Comparison of ENCODE assay signal across 4 fruit fly cellular contexts in genomic region chr3R:14736674-14737073, dm6.
TF ChIP-seq lines count a peak whose summit lies in the region.

No protein-coding gene starts in this region.

- no peak for TF ChIP-seq CTCF in whole organism, embryonic (GFP tag; optimal IDR thresholded peaks at IDR 0.05; lab: Kevin White, UChicago)

TF ChIP-seq in whole organism, adult, 20 proteins besides CTCF, POLR2A, EP300 and RAD21:
- TF ChIP-seq CG11617 (GFP tag; optimal IDR thresholded peaks at IDR 0.05; lab: Kevin White, UChicago) = no peak
- peak; percentile 60 for TF ChIP-seq tj (GFP tag; optimal IDR thresholded peaks at IDR 0.05; lab: Kevin White, UChicago)
- peak; percentile 74 for TF ChIP-seq bab1 (GFP tag; optimal IDR thresholded peaks at IDR 0.05; lab: Kevin White, UChicago)
- TF ChIP-seq kay (GFP tag; lab: Kevin White, UChicago; ENCODE audit: borderline replicate concordance) = no peak
- TF ChIP-seq CG7101 (tag; optimal IDR thresholded peaks at IDR 0.05; lab: Kevin White, UChicago) = no peak
- no peak for TF ChIP-seq CG33017 (tag; optimal IDR thresholded peaks at IDR 0.05; lab: Kevin White, UChicago)
- TF ChIP-seq pad (GFP tag; optimal IDR thresholded peaks at IDR 0.05; lab: Kevin White, UChicago) = no peak
- no peak for TF ChIP-seq Hr96 (GFP tag; optimal IDR thresholded peaks at IDR 0.05; lab: Kevin White, UChicago)
- TF ChIP-seq CG12768 (GFP tag; optimal IDR thresholded peaks at IDR 0.05; lab: Kevin White, UChicago) = no peak
- no peak for TF ChIP-seq CG1620 (GFP tag; optimal IDR thresholded peaks at IDR 0.05; lab: Kevin White, UChicago)
- no peak for TF ChIP-seq Mnt (GFP tag; optimal IDR thresholded peaks at IDR 0.05; lab: Kevin White, UChicago)
- no peak for TF ChIP-seq Clk (GFP tag; optimal IDR thresholded peaks at IDR 0.05; lab: Kevin White, UChicago)
- TF ChIP-seq cic (GFP tag; optimal IDR thresholded peaks at IDR 0.05; lab: Kevin White, UChicago) = peak; percentile 26
- no peak for TF ChIP-seq CG7045 (GFP tag; optimal IDR thresholded peaks at IDR 0.05; lab: Kevin White, UChicago)
- no peak for TF ChIP-seq toe (GFP tag; optimal IDR thresholded peaks at IDR 0.05; lab: Kevin White, UChicago)
- no peak for TF ChIP-seq CG5204 (GFP tag; optimal IDR thresholded peaks at IDR 0.05; lab: Kevin White, UChicago)
- no peak for TF ChIP-seq Crg-1 (GFP tag; optimal IDR thresholded peaks at IDR 0.05; lab: Kevin White, UChicago)
- TF ChIP-seq cnc (optimal IDR thresholded peaks at IDR 0.05; lab: Kevin White, UChicago) = peak in 1 of 2 experiments; percentile 61
- TF ChIP-seq CG14711 (tag; optimal IDR thresholded peaks at IDR 0.05; lab: Kevin White, UChicago) = no peak
- peak; percentile 62 for TF ChIP-seq ovo (GFP tag; optimal IDR thresholded peaks at IDR 0.05; lab: Kevin White, UChicago)

TF ChIP-seq in whole organism, embryonic, 481 proteins besides CTCF, POLR2A, EP300 and RAD21 (continues in another document):
- 0 out of 2 replicates have a peak, but pooled peaks have one; percentile 11 for TF ChIP-seq Nf-YA (GFP tag; IDR thresholded peaks at IDR 0.05; lab: Robert Waterston, UW)
- no peak for TF ChIP-seq crp (GFP tag; optimal IDR thresholded peaks at IDR 0.05; lab: Kevin White, UChicago)
- no peak for TF ChIP-seq CG9932 (GFP tag; IDR thresholded peaks at IDR 0.05; lab: Robert Waterston, UW)
- TF ChIP-seq HHEX (GFP tag; optimal IDR thresholded peaks at IDR 0.05; lab: Kevin White, UChicago) = peak; percentile 3
- TF ChIP-seq kni (GFP tag; optimal IDR thresholded peaks at IDR 0.05; lab: Kevin White, UChicago) = peak; percentile 39
- no peak for TF ChIP-seq Scr (GFP tag; IDR thresholded peaks at IDR 0.05; lab: Robert Waterston, UW; ENCODE audit: partially characterized antibody)
- peak in 1 of 2 experiments; percentile 7 for TF ChIP-seq Pdp1 (GFP tag; optimal IDR thresholded peaks at IDR 0.05; lab: Kevin White, UChicago)
- no peak for TF ChIP-seq Stat92E (GFP tag; optimal IDR thresholded peaks at IDR 0.05; lab: Kevin White, UChicago)
- TF ChIP-seq CG18011 (GFP tag; optimal IDR thresholded peaks at IDR 0.05; lab: Kevin White, UChicago) = no peak
- no peak for TF ChIP-seq psq (GFP tag; optimal IDR thresholded peaks at IDR 0.05; lab: Kevin White, UChicago)
- TF ChIP-seq CG13894 (tag; optimal IDR thresholded peaks at IDR 0.05; lab: Kevin White, UChicago) = no peak
- no peak for TF ChIP-seq luna (GFP tag; optimal IDR thresholded peaks at IDR 0.05; lab: Kevin White, UChicago)
- TF ChIP-seq pros (GFP tag; optimal IDR thresholded peaks at IDR 0.05; lab: Kevin White, UChicago) = no peak
- no peak for TF ChIP-seq YL-1 (GFP tag; optimal IDR thresholded peaks at IDR 0.05; lab: Kevin White, UChicago)
- no peak for TF ChIP-seq CG12391 (tag; optimal IDR thresholded peaks at IDR 0.05; lab: Kevin White, UChicago)
- peak; percentile 22 for TF ChIP-seq gsb-n (tag; optimal IDR thresholded peaks at IDR 0.05; lab: Kevin White, UChicago)
- TF ChIP-seq CG6683 (GFP tag; optimal IDR thresholded peaks at IDR 0.05; lab: Kevin White, UChicago) = no peak
- TF ChIP-seq CG3838 (GFP tag; optimal IDR thresholded peaks at IDR 0.05; lab: Kevin White, UChicago) = no peak
- TF ChIP-seq Optix (GFP tag; IDR thresholded peaks at IDR 0.05; lab: Robert Waterston, UW) = no peak
- TF ChIP-seq CG17385 (GFP tag; optimal IDR thresholded peaks at IDR 0.05; lab: Kevin White, UChicago) = peak; percentile 74
- 0 out of 3 replicates have a peak, but pooled peaks have one; percentile 17 for TF ChIP-seq CG2199 (GFP tag; IDR thresholded peaks at IDR 0.05; lab: Robert Waterston, UW)
- no peak for TF ChIP-seq CG6175 (GFP tag; IDR thresholded peaks at IDR 0.05; lab: Robert Waterston, UW)
- TF ChIP-seq Ets97D (GFP tag; optimal IDR thresholded peaks at IDR 0.05; lab: Kevin White, UChicago) = no peak
- TF ChIP-seq chinmo (GFP tag; IDR thresholded peaks at IDR 0.05; lab: Robert Waterston, UW; ENCODE audit: partially characterized antibody) = 0 out of 4 replicates have a peak, but pooled peaks have one; percentile 25

TF ChIP-seq in whole organism, prepupa, 60 proteins besides CTCF, POLR2A, EP300 and RAD21:
- TF ChIP-seq salr (GFP tag; optimal IDR thresholded peaks at IDR 0.05; lab: Kevin White, UChicago) (no peak), vri (GFP tag; optimal IDR thresholded peaks at IDR 0.05; lab: Kevin White, UChicago) (peak; percentile 38)

TF ChIP-seq in whole organism, pupa, 21 proteins besides CTCF, POLR2A, EP300 and RAD21:
- no peak for TF ChIP-seq CG4496 (GFP tag; IDR thresholded peaks at IDR 0.05; lab: Robert Waterston, UW)
- TF ChIP-seq CG10348 (GFP tag; IDR thresholded peaks at IDR 0.05; lab: Robert Waterston, UW) = no peak
- no peak for TF ChIP-seq CG13204 (GFP tag; optimal IDR thresholded peaks at IDR 0.05; lab: Kevin White, UChicago)
- TF ChIP-seq fd96Ca (GFP tag; IDR thresholded peaks at IDR 0.05; lab: Robert Waterston, UW) = 0 out of 3 replicates have a peak, but pooled peaks have one; percentile 12
